Fruit fly (Drosophila melanogaster) whole organism, adult: ENCODE data around the gene yellow-b.

Experiments used
- CG11617 ChIP-seq: fragments of 200-800 bp; sonication (Bioruptor generic); optimal IDR thresholded peaks from 2 replicates; lab custom pipeline; 2017; ENCODE audit warnings: mild to moderate bottlenecking, missing biosample characterization, missing genetic modification reagents, missing genetic modification characterization
- CG12768 ChIP-seq: fragments of 200-800 bp; sonication (Bioruptor generic); optimal IDR thresholded peaks from 2 replicates; lab custom pipeline; 2017; ENCODE audit warnings: missing biosample characterization, missing genetic modification characterization, mild to moderate bottlenecking, moderate library complexity, missing genetic modification reagents
- CG14711 ChIP-seq: fragments of 200-800 bp; sonication (Bioruptor generic); optimal IDR thresholded peaks from 2 replicates; lab custom pipeline; 2018; ENCODE audit warnings: missing biosample characterization, mild to moderate bottlenecking, missing genetic modification characterization, moderate library complexity
- CG1620 ChIP-seq: fragments of 200-800 bp; sonication (Bioruptor generic); optimal IDR thresholded peaks from 2 replicates; lab custom pipeline; 2016; ENCODE audit warnings: missing biosample characterization, missing genetic modification characterization
- CG33017 ChIP-seq: fragments of 200-800 bp; sonication (Bioruptor generic); optimal IDR thresholded peaks from 2 replicates; lab custom pipeline; 2018; ENCODE audit warnings: missing biosample characterization, mild to moderate bottlenecking, missing genetic modification characterization, moderate library complexity
- CG5204 ChIP-seq: fragments of 200-800 bp; sonication (Bioruptor generic); optimal IDR thresholded peaks from 2 replicates; lab custom pipeline; 2016; ENCODE audit warnings: missing biosample characterization, missing genetic modification characterization
- CG7045 ChIP-seq: fragments of 200-800 bp; sonication (Bioruptor generic); optimal IDR thresholded peaks from 2 replicates; lab custom pipeline; 2017; ENCODE audit warnings: missing biosample characterization, mild to moderate bottlenecking, missing genetic modification characterization
- CG7101 ChIP-seq: fragments of 200-800 bp; sonication (Bioruptor generic); optimal IDR thresholded peaks from 2 replicates; lab custom pipeline; 2018; ENCODE audit warnings: missing biosample characterization, mild to moderate bottlenecking, missing genetic modification characterization, moderate library complexity
- Clk ChIP-seq: fragments of 200-800 bp; sonication (Bioruptor generic); optimal IDR thresholded peaks from 2 replicates; lab custom pipeline; 2017; ENCODE audit warnings: missing biosample characterization, missing genetic modification characterization
- Crg-1 ChIP-seq: fragments of 200-800 bp; sonication (Bioruptor generic); optimal IDR thresholded peaks from 2 replicates; lab custom pipeline; 2016; ENCODE audit warnings: missing biosample characterization, missing genetic modification characterization
- Hr96 ChIP-seq: fragments of 200-800 bp; sonication (Bioruptor generic); optimal IDR thresholded peaks from 2 replicates; lab custom pipeline; 2016; ENCODE audit warnings: missing biosample characterization, missing genetic modification characterization
- Mnt ChIP-seq: fragments of 200-800 bp; sonication (Bioruptor generic); optimal IDR thresholded peaks from 2 replicates; lab custom pipeline; 2016; ENCODE audit warnings: missing biosample characterization, mild to moderate bottlenecking, missing genetic modification characterization
- bab1 ChIP-seq: fragments of 200-800 bp; sonication (Bioruptor generic); optimal IDR thresholded peaks from 3 replicates; lab custom pipeline; 2019; ENCODE audit warnings: missing biosample characterization, mild to moderate bottlenecking, missing genetic modification characterization, moderate library complexity
- cic ChIP-seq: fragments of 200-800 bp; sonication (Bioruptor generic); optimal IDR thresholded peaks from 2 replicates; lab custom pipeline; 2017; ENCODE audit warnings: missing biosample characterization, mild to moderate bottlenecking, missing genetic modification characterization, moderate library complexity
- cnc ChIP-seq, 2 experiments: fragments of >200 bp; optimal IDR thresholded peaks; 2 replicates each; lab custom pipeline; 2017
- kay ChIP-seq: fragments of 200-800 bp; sonication (Bioruptor generic); peaks from one replicate; lab custom pipeline; 2016; ENCODE audit warnings: missing biosample characterization, missing genetic modification characterization, borderline replicate concordance
- ovo ChIP-seq: fragments of 200-800 bp; sonication (Bioruptor generic); optimal IDR thresholded peaks from 2 replicates; lab custom pipeline; 2016; ENCODE audit warnings: missing biosample characterization, missing genetic modification characterization
- pad ChIP-seq: fragments of 200-800 bp; sonication (Bioruptor generic); optimal IDR thresholded peaks from 3 replicates; lab custom pipeline; 2017; ENCODE audit warnings: missing biosample characterization, missing genetic modification characterization, mild to moderate bottlenecking, moderate library complexity, missing genetic modification reagents
- tj ChIP-seq: fragments of 200-800 bp; sonication (Bioruptor generic); optimal IDR thresholded peaks from 3 replicates; lab custom pipeline; 2017; ENCODE audit warnings: missing biosample characterization, mild to moderate bottlenecking, missing genetic modification characterization, moderate library complexity
- toe ChIP-seq: fragments of 200-800 bp; sonication (Bioruptor generic); optimal IDR thresholded peaks from 2 replicates; lab custom pipeline; 2016; ENCODE audit warnings: missing biosample characterization, missing genetic modification characterization

The yellow-b gene

dm6 chr2L:16729556-16729955, 24.6 kb upstream of the yellow-b start, which contains the start of gene Tsen2:
Gene Tsen2 (plus strand): TSS chr2L:16729777.
- TF ChIP-seq CG12768 (GFP tag; lab: Kevin White, UChicago) (no peak), Mnt (GFP tag; lab: Kevin White, UChicago) (peak; percentile 2)

dm6 chr2L:16730939-16731338, 23.2 kb upstream of the yellow-b start, which contains the start of gene CG17996:
Gene CG17996 (minus strand): TSS chr2L:16731039.
- TF ChIP-seq Crg-1 (GFP tag; lab: Kevin White, UChicago) (no peak), CG12768 (GFP tag; lab: Kevin White, UChicago) (no peak), cnc (optimal IDR thresholded peaks at IDR 0.05; lab: Kevin White, UChicago) (no peak), CG5204 (no peak), toe (no peak), CG33017 (tag; lab: Kevin White, UChicago) (no peak), CG11617 (GFP tag; lab: Kevin White, UChicago) (no peak), kay (GFP tag; lab: Kevin White, UChicago) (no peak), bab1 (GFP tag; lab: Kevin White, UChicago) (no peak), CG14711 (tag; lab: Kevin White, UChicago) (no peak), ovo (GFP tag; lab: Kevin White, UChicago) (no peak), tj (GFP tag; lab: Kevin White, UChicago) (no peak), Hr96 (GFP tag; lab: Kevin White, UChicago) (no peak), pad (no peak), CG7101 (tag; lab: Kevin White, UChicago) (no peak), Clk (GFP tag; lab: Kevin White, UChicago) (no peak), CG1620 (GFP tag; lab: Kevin White, UChicago) (no peak), Mnt (GFP tag; lab: Kevin White, UChicago) (no peak)

dm6 chr2L:16731799-16732198, 22.3 kb upstream of the yellow-b start, which contains the start of gene Prosbeta4:
Gene Prosbeta4 (minus strand): TSS chr2L:16732133.
- TF ChIP-seq CG5204 (no peak), pad (no peak), cnc (optimal IDR thresholded peaks at IDR 0.05; lab: Kevin White, UChicago) (peak; percentile 66 to 93)

- no peak for TF ChIP-seq CG7101 (tag; lab: Kevin White, UChicago)
Observed at dm6 chr2L:16732338-16732892, 21.7 kb upstream of the yellow-b start, which contains the start of gene Nubp1. Gene Nubp1 (plus strand): TSS chr2L:16732550.

- TF ChIP-seq CG1620 (GFP tag; lab: Kevin White, UChicago) (no peak), CG5204 (no peak), Clk (GFP tag; lab: Kevin White, UChicago) (no peak), pad (no peak), Crg-1 (GFP tag; lab: Kevin White, UChicago) (no peak), Hr96 (GFP tag; lab: Kevin White, UChicago) (no peak), CG11617 (GFP tag; lab: Kevin White, UChicago) (no peak), kay (GFP tag; lab: Kevin White, UChicago) (no peak), bab1 (GFP tag; lab: Kevin White, UChicago) (no peak), CG12768 (GFP tag; lab: Kevin White, UChicago) (no peak), Mnt (GFP tag; lab: Kevin White, UChicago) (no peak), CG14711 (tag; lab: Kevin White, UChicago) (no peak), CG33017 (tag; lab: Kevin White, UChicago) (no peak), cic (no peak), CG7045 (no peak), ovo (GFP tag; lab: Kevin White, UChicago) (no peak), toe (no peak), cnc (optimal IDR thresholded peaks at IDR 0.05; lab: Kevin White, UChicago) (no peak), CG7101 (tag; lab: Kevin White, UChicago) (no peak)
Observed at dm6 chr2L:16738206-16738900, 15.8 kb upstream of the yellow-b start, which contains the start of the genes glu and ChLD3. Gene glu (minus strand): TSS chr2L:16738388. Gene ChLD3 (plus strand): TSS chr2L:16738850.

dm6 chr2L:16743055-16743805, 10.9 kb upstream of the yellow-b start, which contains the start of the genes LSm7 and BuGZ:
Gene LSm7 (minus strand): TSS chr2L:16743100.
Gene BuGZ (plus strand): TSS chr2L:16743405.
- TF ChIP-seq toe: no peak
- TF ChIP-seq tj (GFP tag; lab: Kevin White, UChicago): peak; percentile 4
- TF ChIP-seq Crg-1 (GFP tag; lab: Kevin White, UChicago): no peak
- no peak for TF ChIP-seq CG33017 (tag; lab: Kevin White, UChicago)
- no peak for TF ChIP-seq cnc (optimal IDR thresholded peaks at IDR 0.05; lab: Kevin White, UChicago)
- peak; percentile 1 for TF ChIP-seq Hr96 (GFP tag; lab: Kevin White, UChicago)
- TF ChIP-seq bab1 (GFP tag; lab: Kevin White, UChicago): peak; percentile 57
- no peak for TF ChIP-seq cic
- no peak for TF ChIP-seq CG14711 (tag; lab: Kevin White, UChicago)
- peak; percentile 33 for TF ChIP-seq CG11617 (GFP tag; lab: Kevin White, UChicago)
- no peak for TF ChIP-seq CG1620 (GFP tag; lab: Kevin White, UChicago)
- TF ChIP-seq Clk (GFP tag; lab: Kevin White, UChicago): no peak
- TF ChIP-seq CG5204: no peak
- peak; percentile 26 for TF ChIP-seq pad
- TF ChIP-seq ovo (GFP tag; lab: Kevin White, UChicago): no peak
- no peak for TF ChIP-seq kay (GFP tag; lab: Kevin White, UChicago)
- TF ChIP-seq CG12768 (GFP tag; lab: Kevin White, UChicago): no peak
- no peak for TF ChIP-seq CG7045
- peak; percentile 75 for TF ChIP-seq Mnt (GFP tag; lab: Kevin White, UChicago)
- no peak for TF ChIP-seq CG7101 (tag; lab: Kevin White, UChicago)
